Worm (Caenorhabditis elegans) whole organism, L2 larva: ENCODE results near the gene fbxb-102.

Source experiments
- C34F6.9 ChIP-seq: fragments of 150-350 bp; optimal IDR thresholded peaks from 2 replicates; lab custom pipeline; 2014; ENCODE audit warnings: missing biosample characterization, missing genetic modification characterization
- F13H6.1 ChIP-seq: sonication (generic microtip); optimal IDR thresholded peaks from 2 replicates; lab custom pipeline; 2016; ENCODE audit warnings: missing genetic modification characterization, missing compliant biosample characterization
- R02D3.7 ChIP-seq: fragments of 150-350 bp; optimal IDR thresholded peaks from 2 replicates; lab custom pipeline; 2014; ENCODE audit warnings: missing biosample characterization, missing genetic modification characterization
- Y55F3AM.14 ChIP-seq: fragments of 200-800 bp; sonication (Bioruptor generic); optimal IDR thresholded peaks from 2 replicates; lab custom pipeline; 2018; ENCODE audit warnings: mild to moderate bottlenecking, missing genetic modification characterization, missing compliant biosample characterization
- ZK546.5 ChIP-seq: sonication (generic microtip); optimal IDR thresholded peaks from 2 replicates; lab custom pipeline; 2017; ENCODE audit warnings: missing biosample characterization, missing genetic modification characterization
- alr-1 ChIP-seq: fragments of 150-350 bp; optimal IDR thresholded peaks from 2 replicates; lab custom pipeline; 2014; ENCODE audit warnings: missing biosample characterization, missing genetic modification characterization
- ama-1 ChIP-seq: fragments of 150-350 bp; optimal IDR thresholded peaks from 2 replicates; lab custom pipeline; 2018; ENCODE audit warnings: inconsistent platforms
- blmp-1 ChIP-seq: sonication (generic microtip); optimal IDR thresholded peaks from 2 replicates; lab custom pipeline; 2017; ENCODE audit warnings: missing genetic modification characterization, mild to moderate bottlenecking, missing compliant biosample characterization, antibody characterized with exemption, moderate library complexity; ENCODE audit not compliant: insufficient read depth
- ceh-16 ChIP-seq: fragments of 150-350 bp; optimal IDR thresholded peaks from 2 replicates; lab custom pipeline; 2014; ENCODE audit warnings: missing biosample characterization, missing genetic modification characterization
- elt-1 ChIP-seq: fragments of 150-350 bp; optimal IDR thresholded peaks from 2 replicates; lab custom pipeline; 2014; ENCODE audit warnings: missing biosample characterization, missing genetic modification characterization
- fos-1 ChIP-seq: fragments of 150-350 bp; optimal IDR thresholded peaks from 2 replicates; lab custom pipeline; 2014; ENCODE audit warnings: missing biosample characterization, missing genetic modification characterization
- lin-11 ChIP-seq: fragments of 150-350 bp; sonication (generic microtip); optimal IDR thresholded peaks from 2 replicates; lab custom pipeline; 2014; ENCODE audit warnings: missing biosample characterization, missing genetic modification characterization, inconsistent platforms, mixed read lengths
- lin-13 ChIP-seq: fragments of 150-350 bp; optimal IDR thresholded peaks from 2 replicates; lab custom pipeline; 2014; ENCODE audit warnings: missing biosample characterization, missing genetic modification reagents, missing genetic modification characterization
- lin-39 ChIP-seq: fragments of 150-350 bp; optimal IDR thresholded peaks from 2 replicates; lab custom pipeline; 2014; ENCODE audit warnings: missing biosample characterization, missing genetic modification reagents, missing genetic modification characterization
- mab-5 ChIP-seq: fragments of 150-350 bp; optimal IDR thresholded peaks from 2 replicates; lab custom pipeline; 2014; ENCODE audit warnings: missing biosample characterization, missing genetic modification characterization
- mbf-1 ChIP-seq: sonication (generic microtip); optimal IDR thresholded peaks from 2 replicates; lab custom pipeline; 2017; ENCODE audit warnings: missing biosample characterization, missing genetic modification characterization
- mdl-1 ChIP-seq, 2 experiments: fragments of 150-350 bp in 1 of 2; sonication (generic microtip) in 1 of 2; optimal IDR thresholded peaks; 2 replicates each; lab custom pipeline; 2017; ENCODE audit warnings: missing biosample characterization in 2 of 2, missing genetic modification characterization in 2 of 2
- nhr-11 ChIP-seq: fragments of 150-350 bp; optimal IDR thresholded peaks from 2 replicates; lab custom pipeline; 2014; ENCODE audit warnings: missing biosample characterization, missing genetic modification characterization
- nhr-12 ChIP-seq: fragments of 150-350 bp; optimal IDR thresholded peaks from 2 replicates; lab custom pipeline; 2014; ENCODE audit warnings: missing biosample characterization, missing genetic modification characterization
- nhr-129 ChIP-seq: fragments of 150-350 bp; optimal IDR thresholded peaks from 2 replicates; lab custom pipeline; 2014; ENCODE audit warnings: missing biosample characterization, missing genetic modification characterization
- nhr-21 ChIP-seq: fragments of 150-350 bp; optimal IDR thresholded peaks from 2 replicates; lab custom pipeline; 2014; ENCODE audit warnings: missing biosample characterization, missing genetic modification characterization
- nhr-23 ChIP-seq: fragments of 150-350 bp; optimal IDR thresholded peaks from 2 replicates; lab custom pipeline; 2014; ENCODE audit warnings: missing biosample characterization, missing genetic modification reagents, missing genetic modification characterization
- nhr-237 ChIP-seq: fragments of 150-350 bp; optimal IDR thresholded peaks from 2 replicates; lab custom pipeline; 2014; ENCODE audit warnings: missing biosample characterization, missing genetic modification characterization
- nhr-6 ChIP-seq: fragments of 150-350 bp; optimal IDR thresholded peaks from 2 replicates; lab custom pipeline; 2014; ENCODE audit warnings: missing biosample characterization, missing genetic modification characterization
- nhr-77 ChIP-seq: fragments of 150-350 bp; optimal IDR thresholded peaks from 2 replicates; lab custom pipeline; 2014; ENCODE audit warnings: missing biosample characterization, missing genetic modification characterization
- skn-1 ChIP-seq: sonication (generic microtip); optimal IDR thresholded peaks from 2 replicates; lab custom pipeline; 2017; ENCODE audit warnings: missing biosample characterization, missing genetic modification characterization
- snpc-4 ChIP-seq: fragments of 150-350 bp; optimal IDR thresholded peaks from 2 replicates; lab custom pipeline; 2014; ENCODE audit warnings: missing biosample characterization, missing genetic modification characterization
- unc-39 ChIP-seq: fragments of 150-350 bp; optimal IDR thresholded peaks from 2 replicates; lab custom pipeline; 2014; ENCODE audit warnings: missing biosample characterization, missing genetic modification characterization
- unc-55 ChIP-seq: fragments of 150-350 bp; sonication (generic microtip); optimal IDR thresholded peaks from 3 replicates; lab custom pipeline; 2014; ENCODE audit warnings: missing biosample characterization, missing genetic modification reagents, missing genetic modification characterization
- zag-1 ChIP-seq: fragments of 150-350 bp; optimal IDR thresholded peaks from 2 replicates; lab custom pipeline; 2014; ENCODE audit warnings: missing biosample characterization, missing genetic modification characterization
- ztf-1 ChIP-seq: fragments of 200-800 bp; sonication (Bioruptor generic); conservative IDR thresholded peaks from 2 replicates; pipeline ENCODE4 v1.3.6; 2022; ENCODE audit warnings: missing genetic modification characterization, missing compliant biosample characterization
- ztf-11 ChIP-seq: sonication (generic microtip); optimal IDR thresholded peaks from 2 replicates; lab custom pipeline; 2017; ENCODE audit warnings: missing biosample characterization, missing genetic modification characterization
- ztf-4 ChIP-seq: fragments of 150-350 bp; optimal IDR thresholded peaks from 2 replicates; lab custom pipeline; 2014; ENCODE audit warnings: missing biosample characterization, missing genetic modification characterization

The fbxb-102 gene

ce11 chrII:12507038-12507437 is 24.3 kb downstream of the fbxb-102 start, which contains the start of gene srh-68:
srh-68 (plus strand) TSS chrII:12507338.
- TF ChIP-seq mbf-1 (tag; lab: Kevin White, UChicago) (no peak), mab-5 (tag; lab: Kevin White, UChicago) (no peak), nhr-23 (tag; lab: Kevin White, UChicago) (no peak), unc-39 (no peak), blmp-1 (tag; lab: Kevin White, UChicago) (no peak), alr-1 (tag; lab: Kevin White, UChicago) (no peak), lin-11 (no peak), lin-39 (tag; lab: Kevin White, UChicago) (no peak), nhr-237 (tag; lab: Kevin White, UChicago) (no peak), Y55F3AM.14 (GFP tag; lab: Kevin White, UChicago) (no peak), snpc-4 (tag; lab: Kevin White, UChicago) (no peak), lin-13 (GFP tag; lab: Kevin White, UChicago) (no peak), F13H6.1 (tag; lab: Kevin White, UChicago) (no peak)

ce11 chrII:12508650-12509049 is 25.9 kb downstream of the fbxb-102 start, which contains the start of gene srh-67:
srh-67 (plus strand) TSS chrII:12508950.
- TF ChIP-seq nhr-6 (no peak), mab-5 (tag; lab: Kevin White, UChicago) (no peak), mdl-1 (tag; optimal IDR thresholded peaks at IDR 0.05; lab: Kevin White, UChicago) (no peak), skn-1 (tag; lab: Kevin White, UChicago) (no peak), C34F6.9 (tag; lab: Kevin White, UChicago) (no peak), ztf-4 (no peak), elt-1 (tag; lab: Kevin White, UChicago) (no peak), nhr-129 (tag; lab: Kevin White, UChicago) (no peak), lin-13 (GFP tag; lab: Kevin White, UChicago) (no peak)

- TF ChIP-seq zag-1 (tag; lab: Kevin White, UChicago) = no peak
- TF ChIP-seq C34F6.9 (tag; lab: Kevin White, UChicago) = no peak
- TF ChIP-seq ZK546.5 (tag; lab: Kevin White, UChicago) = no peak
- no peak for TF ChIP-seq nhr-77 (tag; lab: Kevin White, UChicago)
Observed at ce11 chrII:12511866-12512265, 29.1 kb downstream of the fbxb-102 start, which contains the start of gene srh-73. srh-73 (plus strand) TSS chrII:12512166.

- TF ChIP-seq fos-1 (tag; lab: Kevin White, UChicago) = no peak
- no peak for TF ChIP-seq ztf-1 (GFP tag; lab: Robert Waterston, UW)
- no peak for TF ChIP-seq blmp-1 (tag; lab: Kevin White, UChicago)
Observed at ce11 chrII:12514620-12515019, 31.9 kb downstream of the fbxb-102 start, which contains the start of gene srh-69. srh-69 (minus strand) TSS chrII:12514720.

- TF ChIP-seq nhr-21 (tag; lab: Kevin White, UChicago) = no peak
- TF ChIP-seq ama-1 (lab: Kevin White, UChicago) = no peak
- no peak for TF ChIP-seq lin-13 (GFP tag; lab: Kevin White, UChicago)
- TF ChIP-seq mdl-1 (tag; optimal IDR thresholded peaks at IDR 0.05; lab: Kevin White, UChicago) = no peak
- TF ChIP-seq nhr-237 (tag; lab: Kevin White, UChicago) = no peak
- TF ChIP-seq zag-1 (tag; lab: Kevin White, UChicago) = no peak
- TF ChIP-seq unc-55 (GFP tag; lab: Kevin White, UChicago) = no peak
- TF ChIP-seq nhr-11 (tag; lab: Kevin White, UChicago) = no peak
- TF ChIP-seq ztf-11 = no peak
- TF ChIP-seq ceh-16 (tag; lab: Kevin White, UChicago) = no peak
- TF ChIP-seq fos-1 (tag; lab: Kevin White, UChicago) = no peak
- no peak for TF ChIP-seq R02D3.7 (tag; lab: Kevin White, UChicago)
- TF ChIP-seq mbf-1 (tag; lab: Kevin White, UChicago) = no peak
- no peak for TF ChIP-seq ztf-4
- TF ChIP-seq nhr-12 (tag; lab: Kevin White, UChicago) = no peak
Observed at ce11 chrII:12516313-12516712, 33.6 kb downstream of the fbxb-102 start, which contains the start of gene srh-61. srh-61 (minus strand) TSS chrII:12516413.
